Worm (Caenorhabditis elegans): ENCODE data around the gene F31B12.4.

The F31B12.4 gene

ce11 chrX:10768289-10769153 lies 36.0 kb upstream of the F31B12.4 start:
- TF ChIP-seq cog-1 (tag; optimal IDR thresholded peaks at IDR 0.05) (no peak), T22C8.4 (GFP tag; IDR thresholded peaks at IDR 0.05) (no peak), ztf-23 (GFP tag; IDR thresholded peaks at IDR 0.05) (no peak), flt-1 (GFP tag; IDR thresholded peaks at IDR 0.05) (no peak), tab-1 (GFP tag; IDR thresholded peaks at IDR 0.05) (no peak), ztf-29 (GFP tag; IDR thresholded peaks at IDR 0.05) (no peak), med-1 (GFP tag; optimal IDR thresholded peaks at IDR 0.05; ENCODE audit: insufficient read depth) (no peak), ref-1 (GFP tag; conservative IDR thresholded peaks at IDR 0.05) (no peak), klf-2 (GFP tag; conservative IDR thresholded peaks at IDR 0.05) (no peak)

ce11 chrX:10769232-10769738 lies 35.3 kb upstream of the F31B12.4 start, which contains the start of gene sma-9:
Gene sma-9, plus strand, starts transcription at chrX:10769282.
- no peak for TF ChIP-seq flt-1 (GFP tag; IDR thresholded peaks at IDR 0.05)
- no peak for TF ChIP-seq cog-1 (tag; optimal IDR thresholded peaks at IDR 0.05)
- TF ChIP-seq ztf-29 (GFP tag; IDR thresholded peaks at IDR 0.05) = no peak
- no peak for TF ChIP-seq T22C8.4 (GFP tag; IDR thresholded peaks at IDR 0.05)
- no peak for TF ChIP-seq klf-2 (GFP tag; conservative IDR thresholded peaks at IDR 0.05)
- TF ChIP-seq ztf-23 (GFP tag; IDR thresholded peaks at IDR 0.05) = no peak
- TF ChIP-seq med-1 (GFP tag; optimal IDR thresholded peaks at IDR 0.05; ENCODE audit: insufficient read depth) = no peak
- TF ChIP-seq ref-1 (GFP tag; conservative IDR thresholded peaks at IDR 0.05) = no peak
- no peak for TF ChIP-seq tab-1 (GFP tag; IDR thresholded peaks at IDR 0.05)

ce11 chrX:10769959-10770358 lies 34.6 kb upstream of the F31B12.4 start:
- TF ChIP-seq ztf-23 (GFP tag; IDR thresholded peaks at IDR 0.05) (no peak), flt-1 (GFP tag; IDR thresholded peaks at IDR 0.05) (no peak), tab-1 (GFP tag; IDR thresholded peaks at IDR 0.05) (no peak), T22C8.4 (GFP tag; IDR thresholded peaks at IDR 0.05) (no peak), ref-1 (GFP tag; conservative IDR thresholded peaks at IDR 0.05) (no peak), med-1 (GFP tag; optimal IDR thresholded peaks at IDR 0.05; ENCODE audit: insufficient read depth) (no peak), ztf-29 (GFP tag; IDR thresholded peaks at IDR 0.05) (no peak), klf-2 (GFP tag; conservative IDR thresholded peaks at IDR 0.05) (no peak), cog-1 (tag; optimal IDR thresholded peaks at IDR 0.05) (no peak)

- TF ChIP-seq tab-1 (GFP tag; IDR thresholded peaks at IDR 0.05) (no peak), med-1 (GFP tag; optimal IDR thresholded peaks at IDR 0.05; ENCODE audit: insufficient read depth) (no peak), T22C8.4 (GFP tag; IDR thresholded peaks at IDR 0.05) (no peak), ref-1 (GFP tag; conservative IDR thresholded peaks at IDR 0.05) (no peak), ztf-23 (GFP tag; IDR thresholded peaks at IDR 0.05) (no peak), flt-1 (GFP tag; IDR thresholded peaks at IDR 0.05) (no peak), cog-1 (tag; optimal IDR thresholded peaks at IDR 0.05) (no peak), klf-2 (GFP tag; conservative IDR thresholded peaks at IDR 0.05) (no peak), ztf-29 (GFP tag; IDR thresholded peaks at IDR 0.05) (no peak)
These were observed 33.5 kb upstream of the F31B12.4 start for ce11 chrX:10770988-10771496.

ce11 chrX:10772165-10772584 lies 32.4 kb upstream of the F31B12.4 start:
- TF ChIP-seq ref-1 (GFP tag; conservative IDR thresholded peaks at IDR 0.05) (no peak), flt-1 (GFP tag; IDR thresholded peaks at IDR 0.05) (no peak), med-1 (GFP tag; optimal IDR thresholded peaks at IDR 0.05; ENCODE audit: insufficient read depth) (no peak), ztf-23 (GFP tag; IDR thresholded peaks at IDR 0.05) (no peak), klf-2 (GFP tag; conservative IDR thresholded peaks at IDR 0.05) (no peak), cog-1 (tag; optimal IDR thresholded peaks at IDR 0.05) (no peak), tab-1 (GFP tag; IDR thresholded peaks at IDR 0.05) (no peak), T22C8.4 (GFP tag; IDR thresholded peaks at IDR 0.05) (no peak), ztf-29 (GFP tag; IDR thresholded peaks at IDR 0.05) (no peak)

ce11 chrX:10772763-10773162 lies 31.8 kb upstream of the F31B12.4 start:
- TF ChIP-seq ref-1 (GFP tag; conservative IDR thresholded peaks at IDR 0.05) (no peak), klf-2 (GFP tag; conservative IDR thresholded peaks at IDR 0.05) (no peak), T22C8.4 (GFP tag; IDR thresholded peaks at IDR 0.05) (no peak), cog-1 (tag; optimal IDR thresholded peaks at IDR 0.05) (no peak), ztf-23 (GFP tag; IDR thresholded peaks at IDR 0.05) (no peak), flt-1 (GFP tag; IDR thresholded peaks at IDR 0.05) (no peak), med-1 (GFP tag; optimal IDR thresholded peaks at IDR 0.05; ENCODE audit: insufficient read depth) (no peak), tab-1 (GFP tag; IDR thresholded peaks at IDR 0.05) (no peak)

ce11 chrX:10774865-10775264 lies 29.7 kb upstream of the F31B12.4 start:
- TF ChIP-seq flt-1 (GFP tag; IDR thresholded peaks at IDR 0.05) (0 out of 2 replicates have a peak, but pooled peaks have one; percentile 25), cog-1 (tag; optimal IDR thresholded peaks at IDR 0.05) (no peak)

ce11 chrX:10780542-10781266 lies 23.8 kb upstream of the F31B12.4 start:
- TF ChIP-seq tab-1 (GFP tag; IDR thresholded peaks at IDR 0.05) (no peak), ztf-29 (GFP tag; IDR thresholded peaks at IDR 0.05) (no peak), klf-2 (GFP tag; conservative IDR thresholded peaks at IDR 0.05) (no peak), T22C8.4 (GFP tag; IDR thresholded peaks at IDR 0.05) (no peak), ztf-23 (GFP tag; IDR thresholded peaks at IDR 0.05) (no peak), cog-1 (tag; optimal IDR thresholded peaks at IDR 0.05) (no peak), ref-1 (GFP tag; conservative IDR thresholded peaks at IDR 0.05) (no peak), med-1 (GFP tag; optimal IDR thresholded peaks at IDR 0.05; ENCODE audit: insufficient read depth) (no peak), flt-1 (GFP tag; IDR thresholded peaks at IDR 0.05) (no peak)

ce11 chrX:10783822-10784221 lies 20.7 kb upstream of the F31B12.4 start, which contains the start of gene clc-4:
Gene clc-4, minus strand, starts transcription at chrX:10783922.
- no peak for TF ChIP-seq ref-1 (GFP tag; conservative IDR thresholded peaks at IDR 0.05)
- no peak for TF ChIP-seq ztf-23 (GFP tag; IDR thresholded peaks at IDR 0.05)
- no peak for TF ChIP-seq T22C8.4 (GFP tag; IDR thresholded peaks at IDR 0.05)
- TF ChIP-seq klf-2 (GFP tag; conservative IDR thresholded peaks at IDR 0.05) = no peak
- TF ChIP-seq med-1 (GFP tag; optimal IDR thresholded peaks at IDR 0.05; ENCODE audit: insufficient read depth) = no peak
- TF ChIP-seq flt-1 (GFP tag; IDR thresholded peaks at IDR 0.05) = no peak
- TF ChIP-seq ztf-29 (GFP tag; IDR thresholded peaks at IDR 0.05) = no peak
- no peak for TF ChIP-seq tab-1 (GFP tag; IDR thresholded peaks at IDR 0.05)
- no peak for TF ChIP-seq cog-1 (tag; optimal IDR thresholded peaks at IDR 0.05)

All from whole organism, midembryonic.